Worm (Caenorhabditis elegans): Measurements from ENCODE around the gene B0403.6.

B0403.6 gene

DNA sequence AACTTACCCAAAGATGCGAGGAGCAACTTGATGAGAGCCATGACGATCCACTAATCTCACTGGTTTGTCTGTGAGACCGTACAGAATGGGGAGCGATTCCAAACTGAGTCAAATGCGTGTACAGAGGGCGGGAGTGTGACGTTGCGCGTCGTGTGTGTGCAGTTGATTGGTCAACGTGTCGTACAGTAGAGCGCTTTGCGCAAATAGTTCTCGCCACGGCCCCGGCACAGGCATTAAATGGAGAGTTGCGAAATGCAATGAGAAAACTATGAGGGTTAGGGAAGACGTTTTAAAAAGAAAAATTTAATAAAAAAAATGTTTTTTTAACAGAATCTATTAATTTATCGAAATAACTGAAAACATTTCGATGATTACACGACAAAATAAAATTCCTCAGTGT is 6.8 kb downstream of the B0403.6 start, which contains the start of gene pdi-6 (continued):
- TF ChIP-seq sup-37 (GFP tag; optimal IDR thresholded peaks at IDR 0.05) (peak; percentile 39), nhr-19 (GFP tag; conservative IDR thresholded peaks at IDR 0.05) (peak; percentile 90), nhr-28 (tag; optimal IDR thresholded peaks at IDR 0.05) (no peak), unc-30 (tag; optimal IDR thresholded peaks at IDR 0.05) (no peak), nhr-90 (tag; optimal IDR thresholded peaks at IDR 0.05; ENCODE audit: poor library complexity) (peak; percentile 92), nhr-77 (tag; optimal IDR thresholded peaks at IDR 0.05) (peak; percentile 85), mef-2 (tag; optimal IDR thresholded peaks at IDR 0.05) (peak; percentile 15), snu-23 (GFP tag; optimal IDR thresholded peaks at IDR 0.05) (peak; percentile 90), sptf-1 (tag; optimal IDR thresholded peaks at IDR 0.05) (no peak), zip-4 (GFP tag; optimal IDR thresholded peaks at IDR 0.05) (peak; percentile 81), ztf-4 (tag; optimal IDR thresholded peaks at IDR 0.05) (peak; percentile 32), nhr-84 (tag; optimal IDR thresholded peaks at IDR 0.05) (no peak), sox-4 (tag; optimal IDR thresholded peaks at IDR 0.05) (no peak), vab-15 (tag; optimal IDR thresholded peaks at IDR 0.05) (peak; percentile 66), isw-1 (GFP tag; IDR thresholded peaks at IDR 0.05) (peak; percentile 81), nhr-12 (tag; optimal IDR thresholded peaks at IDR 0.05) (no peak), ceh-8 (GFP tag; optimal IDR thresholded peaks at IDR 0.05) (no peak), elt-3 (tag; optimal IDR thresholded peaks at IDR 0.05) (peak in 5 of 6 experiments; percentile 86 to 95 (median 90)), grh-1 (GFP tag; IDR thresholded peaks at IDR 0.05) (peak; percentile 89), irx-1 (tag; optimal IDR thresholded peaks at IDR 0.05) (peak; percentile 74), snpc-4 (tag; optimal IDR thresholded peaks at IDR 0.05) (peak; percentile 70), lin-15B (tag; optimal IDR thresholded peaks at IDR 0.05) (peak; percentile 94), hlh-17 (GFP tag; optimal IDR thresholded peaks at IDR 0.05; ENCODE audit: borderline replicate concordance) (no peak), nhr-11 (tag; optimal IDR thresholded peaks at IDR 0.05) (peak; percentile 63), aly-2 (tag; optimal IDR thresholded peaks at IDR 0.05) (no peak), efl-1 (optimal IDR thresholded peaks at IDR 0.05) (peak; percentile 76 to 78), efl-1 (GFP tag; optimal IDR thresholded peaks at IDR 0.05 in 1 of 2) (peak; percentile 65 to 97), tlp-1 (tag; optimal IDR thresholded peaks at IDR 0.05) (no peak), ztf-11 (tag; optimal IDR thresholded peaks at IDR 0.05) (peak in 1 of 2 experiments; percentile 81), tbx-2 (tag; optimal IDR thresholded peaks at IDR 0.05) (peak; percentile 88), elt-2 (tag; optimal IDR thresholded peaks at IDR 0.05) (peak; percentile 81), unc-62 (GFP tag; optimal IDR thresholded peaks at IDR 0.05) (no peak), lin-35 (GFP tag; optimal IDR thresholded peaks at IDR 0.05) (peak; percentile 70 to 89), lin-39 (tag; optimal IDR thresholded peaks at IDR 0.05) (peak; percentile 57), C16A3.4 (tag; optimal IDR thresholded peaks at IDR 0.05) (peak; percentile 92), swsn-7 (tag; optimal IDR thresholded peaks at IDR 0.05) (peak; percentile 84), xbp-1 (tag; optimal IDR thresholded peaks at IDR 0.05) (peak; percentile 100), nhr-76 (tag; optimal IDR thresholded peaks at IDR 0.05) (peak; percentile 74), pag-3 (tag; optimal IDR thresholded peaks at IDR 0.05; ENCODE audit: borderline replicate concordance, insufficient read depth) (no peak), ets-5 (GFP tag; IDR thresholded peaks at IDR 0.05) (no peak), jun-1 (tag; optimal IDR thresholded peaks at IDR 0.05) (peak; percentile 89), lin-14 (GFP tag; optimal IDR thresholded peaks at IDR 0.05) (peak; percentile 96), mab-9 (GFP tag; IDR thresholded peaks at IDR 0.05) (peak; percentile 65), C04F5.9 (tag; optimal IDR thresholded peaks at IDR 0.05) (peak; percentile 60), skn-1 (tag; optimal IDR thresholded peaks at IDR 0.05) (peak; percentile 86), ceh-88 (GFP tag; IDR thresholded peaks at IDR 0.05) (peak; percentile 84; the same call in 1 of the 2 replicates)

All from whole organism, L1 larva.